Worm (Caenorhabditis elegans) whole organism, young adult: ENCODE data around the gene K08B12.3.

ENCODE experiments used
- B0019.2 ChIP-seq: fragments of 200-800 bp; sonication (Bioruptor generic); conservative IDR thresholded peaks from 2 replicates; pipeline ENCODE4 v1.3.6; 2022; ENCODE audit warnings: missing genetic modification reagents, missing genetic modification characterization, missing compliant biosample characterization
- B0035.1 ChIP-seq: sonication (generic microtip); optimal IDR thresholded peaks from 2 replicates; lab custom pipeline; 2016; ENCODE audit warnings: missing genetic modification characterization, mild to moderate bottlenecking, missing compliant biosample characterization, missing genotype, missing genetic modification reagents
- B0261.1 ChIP-seq: sonication (generic microtip); optimal IDR thresholded peaks from 2 replicates; lab custom pipeline; 2016; ENCODE audit warnings: mild to moderate bottlenecking, missing genetic modification characterization, moderate library complexity, missing compliant biosample characterization
- F22D6.2 ChIP-seq: sonication (generic microtip); optimal IDR thresholded peaks from 2 replicates; lab custom pipeline; 2016; ENCODE audit warnings: mild to moderate bottlenecking, missing genetic modification characterization, missing compliant biosample characterization
- F33H1.4 ChIP-seq: fragments of 200-800 bp; sonication (Bioruptor generic); IDR thresholded peaks from 2 replicates; pipeline ENCODE4 v1.3.6; 2022; ENCODE audit warnings: missing genetic modification reagents, missing genetic modification characterization, missing compliant biosample characterization
- F37B4.10 ChIP-seq: fragments of 200-800 bp; sonication (Bioruptor generic); IDR thresholded peaks from 2 replicates; pipeline ENCODE4 v1.3.6; 2022; ENCODE audit warnings: missing genetic modification characterization, missing compliant biosample characterization
- F49E8.2 ChIP-seq: sonication (generic microtip); optimal IDR thresholded peaks from 3 replicates; lab custom pipeline; 2017; ENCODE audit warnings: missing genetic modification characterization, mild to moderate bottlenecking, missing compliant biosample characterization, antibody characterized with exemption, moderate library complexity; ENCODE audit not compliant: insufficient read depth
- Y53G8AR.9 ChIP-seq: fragments of 200-800 bp; sonication (Bioruptor generic); conservative IDR thresholded peaks from 2 replicates; pipeline ENCODE4 v1.3.6; 2022; ENCODE audit warnings: missing genetic modification reagents, missing genetic modification characterization, missing compliant biosample characterization
- Y79H2A.3 ChIP-seq: fragments of 200-800 bp; sonication (Bioruptor generic); conservative IDR thresholded peaks from 2 replicates; pipeline ENCODE4 v1.3.6; 2022; ENCODE audit warnings: missing genetic modification reagents, missing genetic modification characterization, missing compliant biosample characterization
- ZK185.1 ChIP-seq: sonication (generic microtip); optimal IDR thresholded peaks from 2 replicates; lab custom pipeline; 2016; ENCODE audit warnings: mild to moderate bottlenecking, missing genetic modification characterization, missing compliant biosample characterization; ENCODE audit not compliant: poor library complexity, severe bottlenecking
- aptf-3 ChIP-seq: fragments of 200-800 bp; sonication (Bioruptor generic); IDR thresholded peaks from 2 replicates; pipeline ENCODE4 v1.3.6; 2022; ENCODE audit warnings: missing genetic modification characterization, missing compliant biosample characterization
- attf-3 ChIP-seq: fragments of 200-800 bp; sonication (Bioruptor generic); conservative IDR thresholded peaks from 2 replicates; pipeline ENCODE4 v1.3.6; 2022; ENCODE audit warnings: missing genetic modification reagents, missing genetic modification characterization, missing compliant biosample characterization
- ccch-3 ChIP-seq: fragments of 200-800 bp; sonication (Bioruptor generic); optimal IDR thresholded peaks from 2 replicates; lab custom pipeline; 2018; ENCODE audit warnings: mild to moderate bottlenecking, missing genetic modification characterization, missing compliant biosample characterization
- cebp-1 ChIP-seq, 2 experiments: fragments of 200-800 bp in 1 of 2; sonication (Bioruptor generic) in 1 of 2; sonication (generic microtip) in 1 of 2; IDR thresholded peaks in 1 of 2; optimal IDR thresholded peaks in 1 of 2; 2 replicates each; pipeline versions ENCODE4 v1.3.6 to Lab custom; 2017 to 2022; ENCODE audit warnings: missing compliant biosample characterization in 2 of 2, missing genetic modification characterization in 2 of 2, mild to moderate bottlenecking in 1 of 2, missing genetic modification reagents in 1 of 2, moderate library complexity in 1 of 2
- ceh-79 ChIP-seq: sonication (generic microtip); optimal IDR thresholded peaks from 2 replicates; lab custom pipeline; 2017; ENCODE audit warnings: mild to moderate bottlenecking, missing genetic modification characterization, missing compliant biosample characterization
- chd-7 ChIP-seq: sonication (generic microtip); optimal IDR thresholded peaks from 2 replicates; lab custom pipeline; 2016; ENCODE audit warnings: mild to moderate bottlenecking, missing genetic modification characterization, moderate library complexity, missing compliant biosample characterization
- egl-18 ChIP-seq: fragments of 200-800 bp; sonication (Bioruptor generic); IDR thresholded peaks from 2 replicates; pipeline ENCODE4 v1.3.6; 2022; ENCODE audit warnings: missing genetic modification reagents, missing genetic modification characterization, missing compliant biosample characterization
- egl-44 ChIP-seq: fragments of 200-800 bp; sonication (Bioruptor generic); IDR thresholded peaks from 2 replicates; pipeline ENCODE4 v1.3.6; 2022; ENCODE audit warnings: missing genetic modification reagents, missing genetic modification characterization, missing compliant biosample characterization
- egrh-3 ChIP-seq: fragments of 200-800 bp; sonication (Bioruptor generic); IDR thresholded peaks from 2 replicates; pipeline ENCODE4 v1.3.6; 2022; ENCODE audit warnings: missing genetic modification reagents, missing genetic modification characterization, missing compliant biosample characterization
- hmg-1.2 ChIP-seq: fragments of 200-800 bp; sonication (Bioruptor generic); IDR thresholded peaks from 2 replicates; pipeline ENCODE4 v1.3.6; 2022; ENCODE audit warnings: missing genetic modification reagents, missing genetic modification characterization, missing compliant biosample characterization
- hsf-1 ChIP-seq: fragments of 200-800 bp; sonication (Bioruptor generic); IDR thresholded peaks from 2 replicates; pipeline ENCODE4 v1.3.6; 2022; ENCODE audit warnings: missing genetic modification reagents, missing genetic modification characterization, missing compliant biosample characterization
- lin-26 ChIP-seq: fragments of 200-800 bp; sonication (Bioruptor generic); IDR thresholded peaks from 2 replicates; pipeline ENCODE4 v1.3.6; 2022; ENCODE audit warnings: missing genetic modification reagents, missing genetic modification characterization, missing compliant biosample characterization
- lin-54 ChIP-seq: fragments of 200-800 bp; sonication (Bioruptor generic); optimal IDR thresholded peaks from 2 replicates; lab custom pipeline; 2018; ENCODE audit warnings: mild to moderate bottlenecking, missing genetic modification characterization, missing compliant biosample characterization
- lir-1 ChIP-seq: fragments of 200-800 bp; sonication (Bioruptor generic); conservative IDR thresholded peaks from 2 replicates; pipeline ENCODE4 v1.3.6; 2022; ENCODE audit warnings: missing genetic modification reagents, missing genetic modification characterization, missing compliant biosample characterization
- mes-4 ChIP-seq: sonication (generic microtip); optimal IDR thresholded peaks from 2 replicates; lab custom pipeline; 2016; ENCODE audit warnings: missing genotype, missing genetic modification characterization, missing compliant biosample characterization
- nhr-120 ChIP-seq: fragments of 200-800 bp; sonication (Bioruptor generic); IDR thresholded peaks from 2 replicates; pipeline ENCODE4 v1.3.6; 2022; ENCODE audit warnings: missing genetic modification characterization, missing compliant biosample characterization
- nhr-27 ChIP-seq: fragments of 200-800 bp; sonication (Bioruptor generic); optimal IDR thresholded peaks from 2 replicates; lab custom pipeline; 2018; ENCODE audit warnings: mild to moderate bottlenecking, missing genetic modification characterization, moderate library complexity, missing compliant biosample characterization
- nhr-80 ChIP-seq: sonication (generic microtip); optimal IDR thresholded peaks from 2 replicates; lab custom pipeline; 2016; ENCODE audit warnings: missing genetic modification characterization, missing compliant biosample characterization
- sea-2 ChIP-seq: fragments of 200-800 bp; sonication (Bioruptor generic); IDR thresholded peaks from 2 replicates; pipeline ENCODE4 v1.3.6; 2022; ENCODE audit warnings: missing genetic modification characterization, missing compliant biosample characterization
- snpc-3.4 ChIP-seq: sonication (generic microtip); optimal IDR thresholded peaks from 2 replicates; lab custom pipeline; 2017; ENCODE audit warnings: missing genetic modification characterization, mild to moderate bottlenecking, missing compliant biosample characterization, antibody characterized with exemption, moderate library complexity, missing genotype, missing genetic modification reagents
- sptf-2 ChIP-seq: fragments of 200-800 bp; sonication (Bioruptor generic); optimal IDR thresholded peaks from 2 replicates; lab custom pipeline; 2018; ENCODE audit warnings: mild to moderate bottlenecking, missing genetic modification characterization, missing compliant biosample characterization
- tbx-9 ChIP-seq: sonication (generic microtip); optimal IDR thresholded peaks from 2 replicates; lab custom pipeline; 2016; ENCODE audit warnings: borderline replicate concordance, missing genetic modification characterization, inconsistent platforms, missing compliant biosample characterization
- tlf-1 ChIP-seq: fragments of 200-800 bp; sonication (Bioruptor generic); optimal IDR thresholded peaks from 2 replicates; lab custom pipeline; 2018; ENCODE audit warnings: mild to moderate bottlenecking, missing genetic modification characterization, missing compliant biosample characterization
- xnd-1 ChIP-seq: sonication (generic microtip); optimal IDR thresholded peaks from 2 replicates; lab custom pipeline; 2016; ENCODE audit warnings: missing genotype, missing genetic modification reagents, missing genetic modification characterization, missing compliant biosample characterization
- zim-3 ChIP-seq: sonication (generic microtip); optimal IDR thresholded peaks from 2 replicates; lab custom pipeline; 2017; ENCODE audit warnings: mild to moderate bottlenecking, missing genetic modification characterization, moderate library complexity, missing compliant biosample characterization
- ztf-22 ChIP-seq: fragments of 200-800 bp; sonication (Bioruptor generic); optimal IDR thresholded peaks from 2 replicates; lab custom pipeline; 2018; ENCODE audit warnings: mild to moderate bottlenecking, missing genetic modification characterization, moderate library complexity, missing compliant biosample characterization
- ztf-25 ChIP-seq: fragments of 200-800 bp; sonication (Bioruptor generic); IDR thresholded peaks from 2 replicates; pipeline ENCODE4 v1.3.6; 2022; ENCODE audit warnings: missing genetic modification reagents, missing genetic modification characterization, missing compliant biosample characterization
- ztf-3 ChIP-seq: fragments of 200-800 bp; sonication (Bioruptor generic); optimal IDR thresholded peaks from 2 replicates; lab custom pipeline; 2018; ENCODE audit warnings: mild to moderate bottlenecking, missing genetic modification characterization, missing compliant biosample characterization
- ztf-6 ChIP-seq: fragments of 200-800 bp; sonication (Bioruptor generic); IDR thresholded peaks from 2 replicates; pipeline ENCODE4 v1.3.6; 2022; ENCODE audit warnings: missing genetic modification reagents, missing genetic modification characterization, missing compliant biosample characterization

Gene K08B12.3

ce11 chrV:6246454-6246981 is 11.5 kb downstream of the K08B12.3 start, which contains the start of gene dmd-7 (continued):
- no peak for TF ChIP-seq egl-44
- no peak for TF ChIP-seq hsf-1 (GFP tag; lab: Robert Waterston, UW)
- TF ChIP-seq sea-2 (GFP tag; lab: Robert Waterston, UW): no peak
- peak; percentile 3 for TF ChIP-seq tlf-1 (GFP tag; lab: Kevin White, UChicago)
- peak; percentile 85 for TF ChIP-seq chd-7 (tag; lab: Kevin White, UChicago)
- TF ChIP-seq ztf-6 (GFP tag; lab: Robert Waterston, UW): no peak
- no peak for TF ChIP-seq F49E8.2
- no peak for TF ChIP-seq F33H1.4 (GFP tag; lab: Robert Waterston, UW)
- TF ChIP-seq zim-3 (tag; lab: Kevin White, UChicago): no peak
- no peak for TF ChIP-seq mes-4
- TF ChIP-seq F37B4.10 (GFP tag; lab: Robert Waterston, UW): no peak
- TF ChIP-seq ZK185.1: no peak
- TF ChIP-seq Y53G8AR.9 (GFP tag; lab: Robert Waterston, UW): 0 out of 2 replicates have a peak, but pooled peaks have one; percentile 15
- TF ChIP-seq attf-3 (GFP tag; lab: Robert Waterston, UW): no peak
- no peak for TF ChIP-seq B0261.1 (tag; lab: Kevin White, UChicago)
- TF ChIP-seq sptf-2: no peak
- TF ChIP-seq B0035.1 (tag; lab: Kevin White, UChicago): peak; percentile 27
- TF ChIP-seq egrh-3: 0 out of 2 replicates have a peak, but pooled peaks have one; percentile 7
- no peak for TF ChIP-seq B0019.2 (GFP tag; lab: Robert Waterston, UW)
- TF ChIP-seq Y79H2A.3 (GFP tag; lab: Robert Waterston, UW): no peak
- no peak; the same call in 1 of the 2 replicates for TF ChIP-seq lir-1 (GFP tag; lab: Robert Waterston, UW)
- no peak for TF ChIP-seq snpc-3.4 (tag; lab: Kevin White, UChicago)
- TF ChIP-seq hmg-1.2 (GFP tag; lab: Robert Waterston, UW): peak; percentile 57; the same call in 1 of the 2 replicates
- no peak for TF ChIP-seq ztf-3
- TF ChIP-seq aptf-3: no peak
- TF ChIP-seq ztf-22 (GFP tag; lab: Kevin White, UChicago): no peak
- no peak for TF ChIP-seq ceh-79 (tag; lab: Kevin White, UChicago)
- no peak for TF ChIP-seq ztf-25 (GFP tag; lab: Robert Waterston, UW)
- peak; percentile 62 for TF ChIP-seq F22D6.2 (tag; lab: Kevin White, UChicago)
- TF ChIP-seq egl-18 (GFP tag; lab: Robert Waterston, UW): no peak
- TF ChIP-seq nhr-120 (GFP tag; lab: Robert Waterston, UW): no peak
- TF ChIP-seq lin-54 (GFP tag; lab: Kevin White, UChicago): peak; percentile 34
- no peak for TF ChIP-seq ccch-3 (GFP tag; lab: Kevin White, UChicago)
- no peak for TF ChIP-seq cebp-1 (GFP tag; IDR thresholded peaks at IDR 0.05; lab: Robert Waterston, UW)
- TF ChIP-seq cebp-1 (tag; optimal IDR thresholded peaks at IDR 0.05; lab: Kevin White, UChicago): peak; percentile 79
- TF ChIP-seq nhr-27 (tag; lab: Kevin White, UChicago): no peak
- TF ChIP-seq tbx-9 (tag; lab: Kevin White, UChicago): no peak
- TF ChIP-seq xnd-1 (tag; lab: Kevin White, UChicago): no peak
- TF ChIP-seq lin-26: 0 out of 2 replicates have a peak, but pooled peaks have one; percentile 28
- TF ChIP-seq nhr-80: peak; percentile 80
- TF ChIP-seq, all 124 proteins: peak for 35
